Fruit fly (Drosophila melanogaster) whole organism, wandering third instar larva: Measurements from ENCODE around the gene Tctp.
A peak's percentile ranks its signal among the peaks of the same experiment; 100 is the strongest.

Source experiments
- Abd-B ChIP-seq: fragments of >200 bp; optimal IDR thresholded peaks from 2 replicates; lab custom pipeline; 2017; ENCODE audit warnings: missing biosample characterization, missing genetic modification characterization
- CG32264 ChIP-seq: fragments of 200-800 bp; sonication (Bioruptor generic); optimal IDR thresholded peaks from 2 replicates; lab custom pipeline; 2016; ENCODE audit warnings: missing biosample characterization, missing genetic modification characterization
- CG9705 ChIP-seq: fragments of 200-800 bp; sonication (Bioruptor generic); optimal IDR thresholded peaks from 2 replicates; lab custom pipeline; 2018; ENCODE audit warnings: missing biosample characterization, mild to moderate bottlenecking, missing genetic modification characterization
- CrebA ChIP-seq: fragments of 200-800 bp; sonication (Bioruptor generic); optimal IDR thresholded peaks from 2 replicates; lab custom pipeline; 2016; ENCODE audit warnings: missing biosample characterization, mild to moderate bottlenecking, missing genetic modification characterization, borderline replicate concordance
- Dfd ChIP-seq: fragments of >200 bp; optimal IDR thresholded peaks from 2 replicates; lab custom pipeline; 2017; ENCODE audit warnings: missing biosample characterization, missing genetic modification characterization
- Dif ChIP-seq: fragments of 200-275, 200-300 bp; sonication (Bioruptor generic); optimal IDR thresholded peaks from 2 replicates; lab custom pipeline; 2018; ENCODE audit warnings: missing biosample characterization, missing genetic modification characterization; ENCODE audit not compliant: partially characterized antibody
- GATAd ChIP-seq: sonication (Bioruptor generic); optimal IDR thresholded peaks from 2 replicates; lab custom pipeline; 2016; ENCODE audit warnings: missing biosample characterization, missing genetic modification characterization
- HLH106 ChIP-seq: fragments of 200-800 bp; optimal IDR thresholded peaks from 3 replicates; lab custom pipeline; 2019; ENCODE audit warnings: missing biosample characterization, mild to moderate bottlenecking, missing genetic modification characterization, moderate library complexity
- Hnf4 ChIP-seq: fragments of 200-800 bp; sonication (Bioruptor generic); optimal IDR thresholded peaks from 2 replicates; lab custom pipeline; 2016; ENCODE audit warnings: missing biosample characterization, mild to moderate bottlenecking, missing genetic modification characterization
- Hr78 ChIP-seq: fragments of >200 bp; optimal IDR thresholded peaks from 2 replicates; lab custom pipeline; 2017; ENCODE audit warnings: missing biosample characterization, missing genetic modification characterization
- Hr83 ChIP-seq: fragments of 200-300 bp; sonication (Bioruptor generic); optimal IDR thresholded peaks from 2 replicates; lab custom pipeline; 2016; ENCODE audit warnings: missing biosample characterization, mild to moderate bottlenecking, missing genetic modification characterization, moderate library complexity; ENCODE audit not compliant: poor library complexity, severe bottlenecking
- Jra ChIP-seq: sonication (Bioruptor generic); optimal IDR thresholded peaks from 2 replicates; lab custom pipeline; 2016; ENCODE audit warnings: missing biosample characterization, missing genetic modification characterization
- Mio ChIP-seq: sonication (Bioruptor generic); optimal IDR thresholded peaks from 2 replicates; lab custom pipeline; 2016; ENCODE audit warnings: missing biosample characterization, missing genetic modification characterization
- Myc ChIP-seq: fragments of >200 bp; optimal IDR thresholded peaks from 2 replicates; lab custom pipeline; 2017
- N ChIP-seq: fragments of >200 bp; optimal IDR thresholded peaks from 2 replicates; lab custom pipeline; 2018; ENCODE audit warnings: missing biosample characterization, missing external identifiers, missing genetic modification characterization
- OdsH ChIP-seq: fragments of 200-800 bp; sonication (Bioruptor generic); optimal IDR thresholded peaks from 2 replicates; lab custom pipeline; 2016; ENCODE audit warnings: missing biosample characterization, mild to moderate bottlenecking, missing genetic modification characterization
- Rel ChIP-seq, 2 experiments: fragments of 200-800 bp; sonication (Bioruptor generic) in 1 of 2; optimal IDR thresholded peaks; 2 replicates in 1 of 2; 3 replicates in 1 of 2; lab custom pipeline; 2016 to 2019; ENCODE audit warnings: mild to moderate bottlenecking in 2 of 2, missing biosample characterization in 2 of 2, missing genetic modification characterization in 2 of 2, moderate library complexity in 1 of 2
- Sp1 ChIP-seq: fragments of 200-800 bp; sonication (Bioruptor generic); optimal IDR thresholded peaks from 3 replicates; lab custom pipeline; 2019; ENCODE audit warnings: missing biosample characterization, mild to moderate bottlenecking, missing genetic modification characterization, moderate library complexity
- Vsx2 ChIP-seq: fragments of 200-300, 225-300 bp; sonication (Bioruptor generic); optimal IDR thresholded peaks from 2 replicates; lab custom pipeline; 2018; ENCODE audit warnings: missing biosample characterization, missing genetic modification characterization; ENCODE audit not compliant: partially characterized antibody
- br ChIP-seq: fragments of 200-800 bp; sonication (Bioruptor generic); optimal IDR thresholded peaks from 2 replicates; lab custom pipeline; 2016; ENCODE audit warnings: missing biosample characterization, missing genetic modification characterization
- brk ChIP-seq: fragments of 200-800 bp; sonication (Bioruptor generic); optimal IDR thresholded peaks from 2 replicates; lab custom pipeline; 2016; ENCODE audit warnings: missing biosample characterization, mild to moderate bottlenecking, missing genetic modification characterization
- dl ChIP-seq, 2 experiments: fragments of 175-275, 200-275 bp in 1 of 2; fragments of 200-275 bp in 1 of 2; sonication (Bioruptor generic); optimal IDR thresholded peaks; lab custom pipeline; 2018; ENCODE audit warnings: mild to moderate bottlenecking in 2 of 2, missing biosample characterization in 2 of 2, missing genetic modification characterization in 2 of 2, moderate library complexity in 2 of 2; ENCODE audit not compliant: partially characterized antibody in 2 of 2, insufficient read depth in 1 of 2
- dmrt93B ChIP-seq: fragments of 200-800 bp; sonication (Bioruptor generic); optimal IDR thresholded peaks from 2 replicates; lab custom pipeline; 2018; ENCODE audit warnings: missing biosample characterization, mild to moderate bottlenecking, missing genetic modification characterization
- dsf ChIP-seq: sonication (Bioruptor generic); optimal IDR thresholded peaks from 2 replicates; lab custom pipeline; 2016; ENCODE audit warnings: missing biosample characterization, missing genetic modification characterization, borderline replicate concordance
- ey ChIP-seq: fragments of 200-800 bp; sonication (Bioruptor generic); optimal IDR thresholded peaks from 2 replicates; lab custom pipeline; 2016; ENCODE audit warnings: missing biosample characterization, missing genetic modification characterization
- foxo ChIP-seq, 2 experiments: fragments of 200-800 bp; sonication (Bioruptor generic); optimal IDR thresholded peaks; 2 replicates in 1 of 2; 3 replicates in 1 of 2; lab custom pipeline; 2016 to 2017; ENCODE audit warnings: missing biosample characterization in 2 of 2, missing genetic modification characterization in 2 of 2
- fru ChIP-seq: fragments of 200-800 bp; sonication (Bioruptor generic); optimal IDR thresholded peaks from 3 replicates; lab custom pipeline; 2016; ENCODE audit warnings: missing biosample characterization, mild to moderate bottlenecking, missing genetic modification characterization
- h ChIP-seq: fragments of 200-800 bp; sonication (Bioruptor generic); optimal IDR thresholded peaks from 3 replicates; lab custom pipeline; 2016; ENCODE audit warnings: missing biosample characterization, mild to moderate bottlenecking, missing genetic modification characterization
- jim ChIP-seq: fragments of 175-275, 200-325 bp; sonication (Bioruptor generic); optimal IDR thresholded peaks from 2 replicates; lab custom pipeline; 2016; ENCODE audit warnings: missing biosample characterization, mild to moderate bottlenecking, missing genetic modification characterization
- lola ChIP-seq: fragments of >200 bp; optimal IDR thresholded peaks from 2 replicates; lab custom pipeline; 2017; ENCODE audit warnings: missing biosample characterization, missing genetic modification characterization
- pan ChIP-seq: fragments of >200 bp; optimal IDR thresholded peaks from 2 replicates; lab custom pipeline; 2017
- psq ChIP-seq: fragments of 200-800 bp; sonication (Bioruptor generic); optimal IDR thresholded peaks from 3 replicates; lab custom pipeline; 2017; ENCODE audit warnings: missing biosample characterization, mild to moderate bottlenecking, missing genetic modification characterization, moderate library complexity
- rgr ChIP-seq: fragments of 200-800 bp; sonication (Bioruptor generic); optimal IDR thresholded peaks from 3 replicates; lab custom pipeline; 2016; ENCODE audit warnings: missing biosample characterization, mild to moderate bottlenecking, missing genetic modification characterization
- sage ChIP-seq: fragments of 200-800 bp; sonication (Bioruptor generic); optimal IDR thresholded peaks from 2 replicates; lab custom pipeline; 2016; ENCODE audit warnings: missing biosample characterization, mild to moderate bottlenecking, missing genetic modification characterization
- sv ChIP-seq: fragments of 200-800 bp; sonication (Bioruptor generic); optimal IDR thresholded peaks from 3 replicates; lab custom pipeline; 2016; ENCODE audit warnings: missing biosample characterization, missing genetic modification characterization
- tai ChIP-seq: sonication (Bioruptor generic); optimal IDR thresholded peaks from 2 replicates; lab custom pipeline; 2016; ENCODE audit warnings: missing biosample characterization, missing genetic modification characterization
- usp ChIP-seq: fragments of >200 bp; optimal IDR thresholded peaks from 2 replicates; lab custom pipeline; 2017; ENCODE audit warnings: missing biosample characterization, missing genetic modification characterization
- woc ChIP-seq: sonication (Bioruptor generic); optimal IDR thresholded peaks from 2 replicates; lab custom pipeline; 2016; ENCODE audit warnings: missing biosample characterization, mild to moderate bottlenecking, missing genetic modification characterization

Gene Tctp

dm6 chr3R:11208766-11209331, 1.2 kb upstream of the Tctp start:
- TF ChIP-seq brk (GFP tag; lab: Kevin White, UChicago): peak; percentile 6
- TF ChIP-seq Myc: peak; percentile 13
- TF ChIP-seq ey (GFP tag; lab: Kevin White, UChicago): no peak

DNA sequence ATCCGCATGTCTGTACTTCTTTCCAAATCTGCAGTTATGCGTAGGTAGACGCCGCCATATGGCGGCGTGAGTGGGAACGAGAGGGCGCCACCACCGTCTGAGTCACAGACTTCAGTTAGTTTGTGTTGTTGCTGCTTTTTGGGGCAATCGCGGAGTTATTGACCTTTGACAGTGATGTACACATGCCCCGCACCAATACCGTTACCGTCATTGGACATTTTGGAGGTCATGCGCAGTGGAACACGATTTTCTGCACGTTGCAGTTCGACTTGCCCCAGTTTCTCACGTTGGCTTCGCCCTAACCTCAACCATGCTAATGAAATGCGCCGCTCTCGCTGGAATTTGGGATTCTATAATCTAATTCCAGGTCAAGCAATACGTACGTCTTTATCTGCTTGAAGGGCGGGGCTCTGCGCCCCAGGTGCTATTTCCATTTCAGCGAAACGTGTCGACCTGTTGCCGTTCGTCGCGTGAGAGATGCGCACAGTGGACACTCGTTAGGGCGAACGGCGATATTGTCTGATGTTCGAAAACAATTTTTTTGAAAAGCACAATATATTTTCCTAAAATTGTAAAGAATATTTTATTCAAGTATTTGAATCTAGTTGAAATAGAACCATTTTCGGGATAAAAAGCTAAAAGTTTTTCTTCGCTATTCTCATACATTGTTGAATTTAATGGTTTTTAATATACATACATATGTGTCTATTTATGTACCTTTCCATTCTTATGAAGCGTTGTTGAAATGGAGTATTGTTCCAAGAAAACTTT, 1.4 kb downstream of the Tctp start:
- TF ChIP-seq fru (GFP tag; lab: Kevin White, UChicago): peak; percentile 60
- TF ChIP-seq ey (GFP tag; lab: Kevin White, UChicago): peak; percentile 65
- no peak for TF ChIP-seq usp
- TF ChIP-seq Dfd (GFP tag; lab: Kevin White, UChicago): no peak
- no peak for TF ChIP-seq brk (GFP tag; lab: Kevin White, UChicago)
- TF ChIP-seq Sp1 (GFP tag; lab: Kevin White, UChicago): peak; percentile 59
- TF ChIP-seq h: peak; percentile 74
- no peak for TF ChIP-seq sage
- peak; percentile 63 for TF ChIP-seq psq
- TF ChIP-seq Dif (GFP tag; lab: Kevin White, UChicago): no peak
- no peak for TF ChIP-seq CG32264
- peak; percentile 71 for TF ChIP-seq Myc
- peak; percentile 55 for TF ChIP-seq sv (GFP tag; lab: Kevin White, UChicago)
- no peak for TF ChIP-seq pan
- TF ChIP-seq GATAd (GFP tag; lab: Kevin White, UChicago): no peak
- no peak for TF ChIP-seq Mio
- no peak for TF ChIP-seq CrebA (GFP tag; lab: Kevin White, UChicago)
- no peak for TF ChIP-seq N (GFP tag; lab: Kevin White, UChicago)
- peak in 1 of 2 experiments; percentile 80 for TF ChIP-seq foxo (GFP tag; optimal IDR thresholded peaks at IDR 0.05; lab: Kevin White, UChicago)
- peak; percentile 62 for TF ChIP-seq OdsH (GFP tag; lab: Kevin White, UChicago)
- peak; percentile 66 for TF ChIP-seq Hr83 (GFP tag; lab: Kevin White, UChicago)
- peak; percentile 82 for TF ChIP-seq woc (GFP tag; lab: Kevin White, UChicago)
- no peak for TF ChIP-seq Abd-B (GFP tag; lab: Kevin White, UChicago)
- peak; percentile 61 for TF ChIP-seq Hnf4 (GFP tag; lab: Kevin White, UChicago)
- peak; percentile 41 for TF ChIP-seq dmrt93B
- peak; percentile 77 for TF ChIP-seq rgr (GFP tag; lab: Kevin White, UChicago)
- TF ChIP-seq jim: no peak
- no peak for TF ChIP-seq Hr78 (GFP tag; lab: Kevin White, UChicago)
- TF ChIP-seq HLH106: peak; percentile 73
- no peak for TF ChIP-seq lola
- TF ChIP-seq Rel (GFP tag; optimal IDR thresholded peaks at IDR 0.05; lab: Kevin White, UChicago): no peak
- TF ChIP-seq Rel (tag; optimal IDR thresholded peaks at IDR 0.05; lab: Kevin White, UChicago): peak; percentile 64
- no peak for TF ChIP-seq tai (GFP tag; lab: Kevin White, UChicago)
- peak; percentile 36 for TF ChIP-seq br (GFP tag; lab: Kevin White, UChicago)
- peak; percentile 40 for TF ChIP-seq CG9705 (GFP tag; lab: Kevin White, UChicago)
- peak; percentile 88 for TF ChIP-seq Jra (GFP tag; lab: Kevin White, UChicago)
- no peak for TF ChIP-seq dsf (GFP tag; lab: Kevin White, UChicago)
- no peak for TF ChIP-seq Vsx2 (GFP tag; lab: Kevin White, UChicago)
- TF ChIP-seq dl (GFP tag; optimal IDR thresholded peaks at IDR 0.05; lab: Kevin White, UChicago; ENCODE audit: insufficient read depth in 1 of 2, partially characterized antibody in 2 of 2): peak in 1 of 2 experiments; percentile 4
